Fruit fly (Drosophila melanogaster) whole organism, prepupa: ENCODE measurements around the gene pHCl-1.

Experiments used
- CG6854 ChIP-seq: fragments of 200-800 bp; sonication (Bioruptor generic); optimal IDR thresholded peaks from 2 replicates; lab custom pipeline; 2017; ENCODE audit warnings: missing biosample characterization, mild to moderate bottlenecking, missing genetic modification characterization
- Ets21C ChIP-seq: fragments of 200-800 bp; sonication (Bioruptor generic); optimal IDR thresholded peaks from 3 replicates; lab custom pipeline; 2016; ENCODE audit warnings: missing biosample characterization, missing genetic modification characterization
- OdsH ChIP-seq: fragments of 200-800 bp; sonication (Bioruptor generic); optimal IDR thresholded peaks from 3 replicates; lab custom pipeline; 2016; ENCODE audit warnings: missing biosample characterization, missing genetic modification characterization
- acj6 ChIP-seq: fragments of 200-800 bp; sonication (Bioruptor generic); optimal IDR thresholded peaks from 3 replicates; lab custom pipeline; 2016; ENCODE audit warnings: missing biosample characterization, missing genetic modification characterization
- net ChIP-seq: fragments of 200-800 bp; sonication (Bioruptor generic); optimal IDR thresholded peaks from 3 replicates; lab custom pipeline; 2016; ENCODE audit warnings: missing biosample characterization, missing genetic modification characterization
- ss ChIP-seq, 2 experiments: fragments of 200-800 bp; sonication (Bioruptor generic); optimal IDR thresholded peaks; 2 replicates in 1 of 2; 3 replicates in 1 of 2; lab custom pipeline; 2017 to 2018; ENCODE audit warnings: mild to moderate bottlenecking in 2 of 2, missing biosample characterization in 2 of 2, missing genetic modification characterization in 2 of 2, moderate library complexity in 1 of 2

DNA sequence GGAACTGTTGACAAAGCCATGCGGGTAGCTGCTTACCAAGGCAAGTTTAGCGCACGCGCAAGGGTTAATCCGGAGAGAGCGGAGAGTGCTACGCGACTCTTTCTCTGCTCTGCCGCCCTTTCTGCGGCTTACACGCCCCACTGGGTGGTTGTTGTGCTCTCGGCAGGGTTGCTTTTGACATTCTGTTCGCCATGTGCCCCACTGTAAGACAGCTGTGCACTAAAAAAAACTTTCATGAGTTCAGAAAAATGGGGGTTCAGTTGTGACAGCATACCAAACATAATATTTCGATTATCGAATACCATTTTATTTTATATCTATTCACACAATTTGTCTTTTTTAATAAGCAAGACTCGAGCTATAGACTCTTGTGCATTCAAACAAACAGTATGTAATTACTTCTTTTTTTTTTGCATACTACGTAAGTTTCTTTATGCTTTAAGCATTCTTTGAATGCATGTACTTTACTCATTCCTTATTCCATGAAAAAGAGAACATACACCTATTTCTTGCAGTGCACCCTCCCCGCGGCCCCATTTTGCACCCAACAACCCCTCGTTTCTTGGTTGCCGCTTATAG is 22.3 kb upstream of the pHCl-1 start:
- TF ChIP-seq acj6 (peak; percentile 14), CG6854 (GFP tag; lab: Kevin White, UChicago) (no peak), net (GFP tag; lab: Kevin White, UChicago) (no peak), OdsH (GFP tag; lab: Kevin White, UChicago) (peak; percentile 17), Ets21C (no peak), ss (GFP tag; optimal IDR thresholded peaks at IDR 0.05; lab: Kevin White, UChicago) (peak in 1 of 2 experiments; percentile 42)
